Fruit fly (Drosophila melanogaster) whole organism, embryonic: ENCODE data around the gene CG42232.

Source experiments
- Abd-B ChIP-seq: fragments of 200-800 bp; sonication (Bioruptor generic); optimal IDR thresholded peaks from 2 replicates; lab custom pipeline; 2018; ENCODE audit warnings: missing biosample characterization, mild to moderate bottlenecking, missing genetic modification characterization, moderate library complexity
- C15 ChIP-seq: fragments of 200-800 bp; sonication (Bioruptor generic); IDR thresholded peaks from 3 replicates; pipeline ENCODE4 v1.3.6; 2022; ENCODE audit warnings: missing biosample characterization, missing genetic modification characterization
- CG10147 ChIP-seq: fragments of 200-800 bp; sonication (Bioruptor generic); optimal IDR thresholded peaks from 2 replicates; lab custom pipeline; 2019; ENCODE audit warnings: missing biosample characterization, mild to moderate bottlenecking, missing genetic modification characterization, moderate library complexity
- CG12299 ChIP-seq: fragments of 200-800 bp; sonication (Bioruptor generic); optimal IDR thresholded peaks from 2 replicates; lab custom pipeline; 2018; ENCODE audit warnings: missing biosample characterization, mild to moderate bottlenecking, missing genetic modification characterization
- CG17186 ChIP-seq: fragments of 200-800 bp; sonication (Bioruptor generic); optimal IDR thresholded peaks from 3 replicates; lab custom pipeline; 2017; ENCODE audit warnings: missing biosample characterization, missing genetic modification reagents, missing genetic modification characterization
- CG17612 ChIP-seq: fragments of 200-800 bp; sonication (Bioruptor generic); IDR thresholded peaks from 2 replicates; pipeline ENCODE4 v1.3.6; 2022; ENCODE audit warnings: missing biosample characterization, missing genetic modification characterization
- CG2875 ChIP-seq: fragments of 200-800 bp; sonication (Bioruptor generic); optimal IDR thresholded peaks from 2 replicates; lab custom pipeline; 2017; ENCODE audit warnings: missing biosample characterization, mild to moderate bottlenecking, missing genetic modification characterization, missing genetic modification reagents
- CG31388 ChIP-seq: fragments of 200-800 bp; sonication (Bioruptor generic); optimal IDR thresholded peaks from 2 replicates; lab custom pipeline; 2016; ENCODE audit warnings: missing biosample characterization, missing genetic modification characterization
- CG4360 ChIP-seq: fragments of 200-800 bp; sonication (Bioruptor generic); IDR thresholded peaks from 2 replicates; pipeline ENCODE4 v1.3.6; 2022; ENCODE audit warnings: missing biosample characterization, missing genetic modification characterization
- CG8290 ChIP-seq, 3 experiments: fragments of 200-800 bp; sonication (Bioruptor generic); optimal IDR thresholded peaks; 2 replicates each; lab custom pipeline; 2016 to 2019; ENCODE audit warnings: missing biosample characterization in 3 of 3, missing genetic modification characterization in 3 of 3, mild to moderate bottlenecking in 2 of 3, moderate library complexity in 1 of 3
- CG8478 ChIP-seq: fragments of >200 bp; optimal IDR thresholded peaks from 2 replicates; lab custom pipeline; 2018
- Doc3 ChIP-seq: fragments of 200-800 bp; sonication (Bioruptor generic); IDR thresholded peaks from 3 replicates; pipeline ENCODE4 v1.3.6; 2022; ENCODE audit warnings: missing biosample characterization, missing genetic modification characterization; ENCODE audit not compliant: partially characterized antibody
- Dp ChIP-seq: fragments of 200-800 bp; sonication (Bioruptor generic); optimal IDR thresholded peaks from 2 replicates; lab custom pipeline; 2018; ENCODE audit warnings: missing biosample characterization, mild to moderate bottlenecking, missing genetic modification characterization, moderate library complexity
- Ets65A ChIP-seq: fragments of 200-800 bp; sonication (Bioruptor generic); peaks from one replicate; lab custom pipeline; 2016; ENCODE audit warnings: missing biosample characterization, missing genetic modification characterization
- Fer3 ChIP-seq: fragments of 200-800 bp; sonication (Bioruptor generic); optimal IDR thresholded peaks from 2 replicates; lab custom pipeline; 2018; ENCODE audit warnings: missing biosample characterization, mild to moderate bottlenecking, missing genetic modification characterization, moderate library complexity
- HLH4C ChIP-seq: fragments of 200-800 bp; sonication (Bioruptor generic); IDR thresholded peaks from 3 replicates; pipeline ENCODE4 v1.3.6; 2022; ENCODE audit warnings: missing biosample characterization, missing genetic modification characterization; ENCODE audit not compliant: partially characterized antibody
- HLHmδ ChIP-seq: fragments of 200-800 bp; sonication (Bioruptor generic); optimal IDR thresholded peaks from 2 replicates; lab custom pipeline; 2018; ENCODE audit warnings: missing biosample characterization, mild to moderate bottlenecking, missing genetic modification characterization, moderate library complexity
- Hr39 ChIP-seq: fragments of >200 bp; optimal IDR thresholded peaks from 2 replicates; lab custom pipeline; 2017
- Med ChIP-seq: fragments of 200-800 bp; sonication (Bioruptor generic); peaks from one replicate; lab custom pipeline; 2016; ENCODE audit warnings: missing biosample characterization, missing genetic modification characterization, mild to moderate bottlenecking, inconsistent platforms, moderate library complexity
- Myb ChIP-seq: fragments of 200-800 bp; sonication (Bioruptor generic); optimal IDR thresholded peaks from 2 replicates; lab custom pipeline; 2016; ENCODE audit warnings: missing biosample characterization, missing genetic modification characterization
- Nf-YA ChIP-seq: fragments of 200-800 bp; sonication (Bioruptor generic); IDR thresholded peaks from 2 replicates; pipeline ENCODE4 v1.3.6; 2022; ENCODE audit warnings: missing biosample characterization, missing genetic modification characterization
- Nf-YC ChIP-seq: fragments of 200-800 bp; optimal IDR thresholded peaks from 3 replicates; lab custom pipeline; 2019; ENCODE audit warnings: missing biosample characterization, mild to moderate bottlenecking, missing genetic modification characterization, moderate library complexity
- Oaz ChIP-seq: fragments of 200-800 bp; sonication (Bioruptor generic); IDR thresholded peaks from 2 replicates; pipeline ENCODE4 v1.3.6; 2022; ENCODE audit warnings: missing biosample characterization, missing genetic modification characterization
- Pdp1 ChIP-seq, 2 experiments: fragments of 200-800 bp; sonication (Bioruptor generic); optimal IDR thresholded peaks; 3 replicates each; lab custom pipeline; 2016; ENCODE audit warnings: missing biosample characterization in 2 of 2, missing genetic modification characterization in 2 of 2, mild to moderate bottlenecking in 1 of 2, moderate library complexity in 1 of 2
- Scr ChIP-seq: fragments of 200-800 bp; sonication (Bioruptor generic); IDR thresholded peaks from 2 replicates; pipeline ENCODE4 v1.3.6; 2022; ENCODE audit warnings: missing biosample characterization, missing genetic modification characterization; ENCODE audit not compliant: partially characterized antibody
- Side ChIP-seq: fragments of 200-800 bp; sonication (Bioruptor generic); optimal IDR thresholded peaks from 2 replicates; lab custom pipeline; 2016; ENCODE audit warnings: missing biosample characterization, missing genetic modification characterization
- Sox102F ChIP-seq: fragments of 200-800 bp; sonication (Bioruptor generic); optimal IDR thresholded peaks from 2 replicates; lab custom pipeline; 2018; ENCODE audit warnings: missing biosample characterization, mild to moderate bottlenecking, missing genetic modification characterization, moderate library complexity
- Spps ChIP-seq: fragments of 200-800 bp; sonication (Bioruptor generic); optimal IDR thresholded peaks from 2 replicates; lab custom pipeline; 2018; ENCODE audit warnings: missing biosample characterization, mild to moderate bottlenecking, missing genetic modification characterization
- Sry-β ChIP-seq: fragments of 200-800 bp; sonication (Bioruptor generic); optimal IDR thresholded peaks from 2 replicates; lab custom pipeline; 2018; ENCODE audit warnings: missing biosample characterization, mild to moderate bottlenecking, missing genetic modification characterization, moderate library complexity
- Ssrp ChIP-seq: fragments of 200-800 bp; sonication (Bioruptor generic); optimal IDR thresholded peaks from 2 replicates; lab custom pipeline; 2018; ENCODE audit warnings: missing biosample characterization, mild to moderate bottlenecking, missing genetic modification characterization, moderate library complexity
- YL-1 ChIP-seq: fragments of 200-800 bp; sonication (Bioruptor generic); optimal IDR thresholded peaks from 3 replicates; lab custom pipeline; 2017; ENCODE audit warnings: missing biosample characterization, mild to moderate bottlenecking, missing genetic modification characterization
- al ChIP-seq: fragments of 200-800 bp; sonication (Bioruptor generic); IDR thresholded peaks from 2 replicates; pipeline ENCODE4 v1.3.6; 2022; ENCODE audit warnings: missing biosample characterization, missing genetic modification characterization
- bbx ChIP-seq: fragments of 200-800 bp; sonication (Bioruptor generic); IDR thresholded peaks from 2 replicates; pipeline ENCODE4 v1.3.6; 2022; ENCODE audit warnings: missing biosample characterization, missing genetic modification characterization; ENCODE audit not compliant: partially characterized antibody
- cad ChIP-seq: fragments of >200 bp; optimal IDR thresholded peaks from 2 replicates; lab custom pipeline; 2017; ENCODE audit warnings: missing biosample characterization, missing genetic modification characterization
- cg ChIP-seq: fragments of 200-800 bp; sonication (Bioruptor generic); optimal IDR thresholded peaks from 3 replicates; lab custom pipeline; 2019; ENCODE audit warnings: missing biosample characterization, mild to moderate bottlenecking, missing genetic modification characterization, moderate library complexity
- eve ChIP-seq, 2 experiments: fragments of >200 bp; optimal IDR thresholded peaks; 2 replicates each; lab custom pipeline; 2017; ENCODE audit warnings: missing biosample characterization in 2 of 2, missing genetic modification characterization in 2 of 2
- insv ChIP-seq, 2 experiments: fragments of 200-800 bp; sonication (Bioruptor generic); optimal IDR thresholded peaks; 3 replicates each; lab custom pipeline; 2016 to 2018; ENCODE audit warnings: missing biosample characterization in 2 of 2, missing genetic modification characterization in 2 of 2
- inv ChIP-seq: fragments of 200-800 bp; sonication (Bioruptor generic); IDR thresholded peaks from 2 replicates; pipeline ENCODE4 v1.3.6; 2022; ENCODE audit warnings: missing biosample characterization, missing genetic modification characterization; ENCODE audit not compliant: partially characterized antibody
- kni ChIP-seq: fragments of 200-800 bp; sonication (Bioruptor generic); optimal IDR thresholded peaks from 3 replicates; lab custom pipeline; 2017; ENCODE audit warnings: mild to moderate bottlenecking, missing biosample characterization, missing genetic modification reagents, missing genetic modification characterization
- nau ChIP-seq: fragments of 200-800 bp; sonication (Bioruptor generic); optimal IDR thresholded peaks from 3 replicates; lab custom pipeline; 2017; ENCODE audit warnings: missing biosample characterization, mild to moderate bottlenecking, missing genetic modification characterization, missing genetic modification reagents
- p53 ChIP-seq: fragments of 200-800 bp; sonication (Bioruptor generic); optimal IDR thresholded peaks from 2 replicates; lab custom pipeline; 2016; ENCODE audit warnings: missing biosample characterization, missing genetic modification characterization
- pzg ChIP-seq: fragments of 200-800 bp; sonication (Bioruptor generic); optimal IDR thresholded peaks from 3 replicates; lab custom pipeline; 2018; ENCODE audit warnings: missing biosample characterization, mild to moderate bottlenecking, missing genetic modification characterization, moderate library complexity
- row ChIP-seq: fragments of 200-800 bp; sonication (Bioruptor generic); IDR thresholded peaks from 3 replicates; pipeline ENCODE4 v1.3.6; 2022; ENCODE audit warnings: missing biosample characterization, missing genetic modification characterization
- sc ChIP-seq, 3 experiments: fragments of >200 bp in 2 of 3; fragments of 200-800 bp in 1 of 3; sonication (Bioruptor generic) in 1 of 3; optimal IDR thresholded peaks; 2 replicates in 2 of 3; 3 replicates in 1 of 3; lab custom pipeline; 2017; ENCODE audit warnings: mild to moderate bottlenecking in 1 of 3, missing biosample characterization in 1 of 3, missing genetic modification characterization in 1 of 3, missing genetic modification reagents in 1 of 3
- sima ChIP-seq: fragments of 200-800 bp; sonication (Bioruptor generic); optimal IDR thresholded peaks from 2 replicates; lab custom pipeline; 2016; ENCODE audit warnings: missing biosample characterization, missing genetic modification characterization
- unc-4 ChIP-seq: fragments of 200-800 bp; sonication (Bioruptor generic); IDR thresholded peaks from 2 replicates; pipeline ENCODE4 v1.3.6; 2022; ENCODE audit warnings: missing biosample characterization, missing genetic modification characterization; ENCODE audit not compliant: partially characterized antibody
- zfh2 ChIP-seq: fragments of 200-800 bp; sonication (Bioruptor generic); optimal IDR thresholded peaks from 2 replicates; lab custom pipeline; 2016; ENCODE audit warnings: missing biosample characterization, missing genetic modification characterization

The CG42232 gene

DNA sequence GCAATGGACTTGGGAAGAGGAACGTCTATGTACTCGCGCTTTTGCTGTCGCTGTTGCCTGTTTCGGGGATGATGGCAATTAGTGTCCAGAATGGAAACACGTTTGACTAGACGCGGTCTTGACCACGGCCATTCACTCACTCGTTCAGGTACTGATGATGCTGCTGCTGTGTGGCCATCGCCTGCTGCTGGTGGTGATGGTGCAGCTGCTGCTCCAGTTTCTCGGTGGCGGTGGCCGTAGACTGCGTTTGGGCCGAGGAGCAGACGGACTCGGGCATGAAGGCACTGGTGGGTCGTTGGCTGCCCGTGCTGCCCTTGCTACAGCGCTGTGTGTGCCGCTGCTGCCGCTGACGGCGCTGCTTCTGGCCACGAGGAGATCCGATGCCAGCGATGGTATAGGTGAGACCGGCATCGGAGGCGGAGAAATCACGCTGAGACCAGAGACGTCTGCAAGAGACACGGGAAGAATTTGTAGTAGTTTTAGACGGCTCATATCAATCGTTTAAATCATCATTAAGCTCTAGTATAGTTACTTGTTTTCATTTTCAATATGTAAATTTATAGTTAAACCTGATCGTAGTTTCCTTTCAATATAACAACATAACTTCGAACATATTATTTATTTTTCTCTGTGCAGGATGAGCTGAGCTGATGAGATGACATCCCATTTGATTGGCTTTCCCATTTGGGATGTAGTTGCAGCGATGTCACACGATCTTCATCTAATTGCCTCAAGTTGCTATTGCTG is 16.2 kb upstream of the CG42232 start:
- peak; percentile 59 for TF ChIP-seq Med (GFP tag; lab: Kevin White, UChicago)
- no peak for TF ChIP-seq HLH4C (GFP tag; lab: Robert Waterston, UW)
- TF ChIP-seq Sox102F (GFP tag; lab: Kevin White, UChicago), result no peak
- TF ChIP-seq CG8478 (lab: Kevin White, UChicago), result peak; percentile 66
- TF ChIP-seq Pdp1 (GFP tag; optimal IDR thresholded peaks at IDR 0.05; lab: Kevin White, UChicago), result no peak
- TF ChIP-seq p53 (GFP tag; lab: Kevin White, UChicago), result no peak
- TF ChIP-seq CG4360, result no peak
- TF ChIP-seq sc (optimal IDR thresholded peaks at IDR 0.05; lab: Kevin White, UChicago), result no peak
- TF ChIP-seq sc (GFP tag; optimal IDR thresholded peaks at IDR 0.05; lab: Kevin White, UChicago), result no peak
- TF ChIP-seq Oaz (GFP tag; lab: Robert Waterston, UW), result no peak

dm6 chr3R:16483877-16484417 is 14.5 kb upstream of the CG42232 start, which contains the start of gene Der-2:
TSS of gene Der-2 (minus strand) at chr3R:16484223.
- TF ChIP-seq inv, result peak; percentile 74
- no peak for TF ChIP-seq nau (GFP tag; lab: Kevin White, UChicago)
- TF ChIP-seq CG31388 (GFP tag; lab: Kevin White, UChicago), result no peak
- TF ChIP-seq zfh2 (GFP tag; lab: Kevin White, UChicago), result no peak
- TF ChIP-seq Ets65A (GFP tag; lab: Kevin White, UChicago), result peak; percentile 67
- TF ChIP-seq Spps (tag; lab: Kevin White, UChicago), result no peak
- TF ChIP-seq Sry-β (GFP tag; lab: Kevin White, UChicago), result no peak
- no peak for TF ChIP-seq al (GFP tag; lab: Robert Waterston, UW)
- no peak for TF ChIP-seq kni (GFP tag; lab: Kevin White, UChicago)
- TF ChIP-seq pzg (GFP tag; lab: Kevin White, UChicago), result peak; percentile 42
- TF ChIP-seq Hr39 (lab: Kevin White, UChicago), result no peak
- peak; percentile 95 for TF ChIP-seq Doc3 (GFP tag; lab: Robert Waterston, UW)
- TF ChIP-seq cg (GFP tag; lab: Kevin White, UChicago), result no peak
- no peak for TF ChIP-seq CG2875 (GFP tag; lab: Kevin White, UChicago)
- TF ChIP-seq bbx (GFP tag; lab: Robert Waterston, UW), result peak; percentile 92
- TF ChIP-seq insv (GFP tag; optimal IDR thresholded peaks at IDR 0.05; lab: Kevin White, UChicago), result no peak
- TF ChIP-seq Nf-YA (GFP tag; lab: Robert Waterston, UW), result no peak
- peak; percentile 64 for TF ChIP-seq Abd-B
- peak; percentile 93 for TF ChIP-seq unc-4 (GFP tag; lab: Robert Waterston, UW)
- TF ChIP-seq Myb (GFP tag; lab: Kevin White, UChicago), result no peak
- TF ChIP-seq Nf-YC (tag; lab: Kevin White, UChicago), result no peak
- no peak for TF ChIP-seq CG17186 (GFP tag; lab: Kevin White, UChicago)
- peak; percentile 52; the same call in 2 of the 3 replicates for TF ChIP-seq row (GFP tag; lab: Robert Waterston, UW)
- TF ChIP-seq CG17612 (GFP tag; lab: Robert Waterston, UW), result no peak
- no peak for TF ChIP-seq CG10147
- TF ChIP-seq sima (GFP tag; lab: Kevin White, UChicago), result no peak
- peak; percentile 5 for TF ChIP-seq YL-1 (GFP tag; lab: Kevin White, UChicago)
- TF ChIP-seq Side, result no peak
- no peak for TF ChIP-seq cad (GFP tag; lab: Kevin White, UChicago)
- no peak for TF ChIP-seq eve (GFP tag; optimal IDR thresholded peaks at IDR 0.05; lab: Kevin White, UChicago)
- TF ChIP-seq CG8290 (GFP tag; optimal IDR thresholded peaks at IDR 0.05; lab: Kevin White, UChicago), result no peak
- TF ChIP-seq CG8290 (tag; optimal IDR thresholded peaks at IDR 0.05; lab: Kevin White, UChicago), result no peak
- peak; percentile 91 for TF ChIP-seq Scr (GFP tag; lab: Robert Waterston, UW)
- TF ChIP-seq HLHmδ, result no peak
- TF ChIP-seq Dp, result peak; percentile 81
- no peak for TF ChIP-seq Ssrp
- no peak for TF ChIP-seq C15 (GFP tag; lab: Robert Waterston, UW)
- TF ChIP-seq Fer3, result no peak
- TF ChIP-seq CG12299 (tag; lab: Kevin White, UChicago), result no peak
